Worm (Caenorhabditis elegans): ENCODE results near the gene C55A1.6.

ce11 chrV:15664053-15664661 lies 16.3 kb downstream of the C55A1.6 start:
- TF ChIP-seq ztf-11 (tag; optimal IDR thresholded peaks at IDR 0.05): no peak
- no peak for TF ChIP-seq sptf-1 (tag; optimal IDR thresholded peaks at IDR 0.05)
